Worm (Caenorhabditis elegans): ENCODE measurements around the gene F22F7.7.

ce11 chrV:2081894-2082293 is 57.9 kb downstream of the F22F7.7 start:
- TF ChIP-seq flt-1 (GFP tag; IDR thresholded peaks at IDR 0.05) (no peak), tbx-11 (GFP tag; IDR thresholded peaks at IDR 0.05) (no peak), hnd-1 (tag; optimal IDR thresholded peaks at IDR 0.05) (no peak), hmg-4 (GFP tag; optimal IDR thresholded peaks at IDR 0.05) (no peak), ama-1 (optimal IDR thresholded peaks at IDR 0.05) (no peak), pes-1 (GFP tag; IDR thresholded peaks at IDR 0.05) (no peak), scrt-1 (GFP tag; IDR thresholded peaks at IDR 0.05) (no peak), ets-7 (tag; optimal IDR thresholded peaks at IDR 0.05) (no peak), F13C5.2 (tag; optimal IDR thresholded peaks at IDR 0.05) (no peak), aly-1 (tag; optimal IDR thresholded peaks at IDR 0.05) (no peak), ceh-13 (GFP tag; optimal IDR thresholded peaks at IDR 0.05) (no peak)

Measured in whole organism, early embryonic.